Fruit fly (Drosophila melanogaster): ENCODE measurements around the gene pcx.

Gene pcx

DNA sequence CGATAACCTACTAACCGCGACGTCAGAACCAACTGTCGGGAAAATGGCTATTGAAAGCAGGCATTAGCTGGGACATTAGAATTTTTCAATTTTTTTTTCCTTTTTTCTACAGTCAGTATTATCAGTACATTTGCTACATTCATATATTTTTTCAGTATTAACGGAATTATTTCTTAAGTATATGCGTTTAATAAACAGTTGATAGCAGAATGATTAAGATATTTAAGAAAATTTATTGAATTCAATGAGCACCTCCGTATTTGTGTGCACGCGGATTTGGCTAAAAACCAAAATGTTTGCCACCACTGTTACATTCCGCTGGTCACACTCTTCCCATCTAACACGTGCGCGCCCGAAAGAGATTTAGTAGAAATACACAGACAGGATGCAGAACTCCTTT, 37.4 kb downstream of the pcx start, which contains the start of the genes temp and CG3071:
temp (minus strand) TSS at position 5 of the 400 bp plus-strand sequence.
CG3071 (plus strand) TSS at position 327 of the 400 bp plus-strand sequence.
- TF ChIP-seq Sin3A (optimal IDR thresholded peaks at IDR 0.05) (no peak), psq (optimal IDR thresholded peaks at IDR 0.05) (no peak), h (optimal IDR thresholded peaks at IDR 0.05) (no peak), ttk (optimal IDR thresholded peaks at IDR 0.05) (no peak), Myc (optimal IDR thresholded peaks at IDR 0.05) (no peak)

dm6 chrX:2269822-2270556, 44.9 kb downstream of the pcx start:
- TF ChIP-seq h (optimal IDR thresholded peaks at IDR 0.05) (no peak), Myc (optimal IDR thresholded peaks at IDR 0.05) (no peak), insv (optimal IDR thresholded peaks at IDR 0.05) (no peak), Sin3A (optimal IDR thresholded peaks at IDR 0.05) (no peak), ttk (optimal IDR thresholded peaks at IDR 0.05) (no peak), psq (optimal IDR thresholded peaks at IDR 0.05) (no peak)

DNA sequence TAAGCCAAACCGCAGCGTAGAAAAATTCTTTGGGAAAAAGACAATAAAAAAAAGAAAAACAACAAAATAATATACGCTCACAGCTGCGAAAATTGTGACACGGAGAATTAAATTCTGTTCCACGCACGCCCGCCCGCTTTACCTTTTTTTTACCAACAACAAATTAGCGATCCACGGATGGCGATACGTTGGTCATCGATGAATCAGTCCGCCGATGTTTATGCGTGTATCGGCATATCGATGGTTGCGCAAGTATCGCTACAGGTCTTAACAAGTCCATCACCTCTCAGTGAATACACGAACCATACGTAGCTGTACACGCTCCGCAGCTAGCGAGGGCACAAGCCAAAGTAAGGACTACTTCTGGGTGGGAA, 45.4 kb downstream of the pcx start, which contains the start of gene CG2924:
CG2924 (minus strand) TSS at position 205 of the 374 bp plus-strand sequence.
- TF ChIP-seq h (optimal IDR thresholded peaks at IDR 0.05) (no peak), ttk (optimal IDR thresholded peaks at IDR 0.05) (no peak), insv (optimal IDR thresholded peaks at IDR 0.05) (no peak), psq (optimal IDR thresholded peaks at IDR 0.05) (no peak), Sin3A (optimal IDR thresholded peaks at IDR 0.05) (no peak)

dm6 chrX:2274704-2275199, 49.7 kb downstream of the pcx start, which contains the start of gene Grp170:
Gene Grp170, minus strand, starts transcription at chrX:2275068.
- TF ChIP-seq insv (optimal IDR thresholded peaks at IDR 0.05): no peak
- TF ChIP-seq Myc (optimal IDR thresholded peaks at IDR 0.05): no peak
- TF ChIP-seq Sin3A (optimal IDR thresholded peaks at IDR 0.05): no peak
- TF ChIP-seq h (optimal IDR thresholded peaks at IDR 0.05): no peak
- no peak for TF ChIP-seq ttk (optimal IDR thresholded peaks at IDR 0.05)
- no peak for TF ChIP-seq psq (optimal IDR thresholded peaks at IDR 0.05)

DNA sequence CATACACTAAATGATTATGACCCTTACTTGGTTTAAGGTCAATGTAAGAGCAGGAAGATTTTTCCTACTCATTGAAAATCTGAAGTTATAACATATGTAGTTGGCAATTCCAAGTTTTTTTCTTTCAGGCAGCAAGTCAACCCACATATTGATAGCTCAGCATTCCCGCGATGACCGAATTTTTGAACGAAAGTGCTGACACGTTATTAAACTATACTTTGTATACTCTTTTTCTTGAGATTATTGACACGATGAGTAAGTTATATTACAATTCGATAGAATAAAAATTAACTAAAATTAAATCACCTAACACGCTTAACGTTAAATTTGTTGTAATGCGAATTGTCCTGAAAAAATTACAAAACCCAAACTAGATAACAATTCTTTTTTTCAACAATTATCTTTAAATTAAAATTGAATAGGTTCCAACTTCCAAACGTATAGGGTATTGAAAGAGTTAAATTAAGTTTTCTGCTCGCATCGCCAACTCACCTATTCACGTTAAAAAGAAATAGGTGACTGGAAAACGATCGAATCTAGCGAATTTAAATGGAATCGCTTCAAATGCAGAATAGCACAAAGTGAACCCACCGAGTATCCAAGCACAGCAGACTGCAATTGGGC, 50.3 kb downstream of the pcx start, which contains the start of gene Vml:
Vml (plus strand) TSS at position 574 of the 624 bp plus-strand sequence.
- TF ChIP-seq Myc (optimal IDR thresholded peaks at IDR 0.05) (no peak), psq (optimal IDR thresholded peaks at IDR 0.05) (no peak)

dm6 chrX:2278782-2279304, 53.7 kb downstream of the pcx start:
- TF ChIP-seq insv (optimal IDR thresholded peaks at IDR 0.05) (no peak), Sin3A (optimal IDR thresholded peaks at IDR 0.05) (no peak), h (optimal IDR thresholded peaks at IDR 0.05) (no peak), Myc (optimal IDR thresholded peaks at IDR 0.05) (no peak), ttk (optimal IDR thresholded peaks at IDR 0.05) (no peak), psq (optimal IDR thresholded peaks at IDR 0.05) (no peak)

DNA sequence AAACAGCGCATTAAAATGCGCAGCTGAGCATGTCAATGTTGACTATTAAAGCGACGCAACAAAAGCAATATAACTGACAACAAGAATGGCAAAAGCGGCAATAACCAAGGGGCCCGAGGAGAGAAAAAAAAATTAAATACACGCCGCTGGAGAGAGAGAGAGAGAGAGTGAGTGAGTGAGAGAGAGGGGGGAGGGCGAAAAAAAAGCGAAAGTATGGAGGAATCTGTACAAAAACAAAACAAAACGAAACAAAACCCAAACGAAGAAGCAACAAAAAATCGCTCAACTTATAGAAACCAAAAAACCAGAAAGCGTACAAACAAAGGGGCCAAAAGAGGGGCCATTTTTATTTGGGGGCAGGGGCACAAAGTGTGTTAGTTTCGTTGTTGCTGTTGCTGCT, 58.4 kb downstream of the pcx start:
- no peak for TF ChIP-seq Myc (optimal IDR thresholded peaks at IDR 0.05)
- TF ChIP-seq Sin3A (optimal IDR thresholded peaks at IDR 0.05): no peak
- TF ChIP-seq psq (optimal IDR thresholded peaks at IDR 0.05): no peak
- no peak for TF ChIP-seq insv (optimal IDR thresholded peaks at IDR 0.05)
- no peak for TF ChIP-seq ttk (optimal IDR thresholded peaks at IDR 0.05)
- TF ChIP-seq h (optimal IDR thresholded peaks at IDR 0.05): no peak

DNA sequence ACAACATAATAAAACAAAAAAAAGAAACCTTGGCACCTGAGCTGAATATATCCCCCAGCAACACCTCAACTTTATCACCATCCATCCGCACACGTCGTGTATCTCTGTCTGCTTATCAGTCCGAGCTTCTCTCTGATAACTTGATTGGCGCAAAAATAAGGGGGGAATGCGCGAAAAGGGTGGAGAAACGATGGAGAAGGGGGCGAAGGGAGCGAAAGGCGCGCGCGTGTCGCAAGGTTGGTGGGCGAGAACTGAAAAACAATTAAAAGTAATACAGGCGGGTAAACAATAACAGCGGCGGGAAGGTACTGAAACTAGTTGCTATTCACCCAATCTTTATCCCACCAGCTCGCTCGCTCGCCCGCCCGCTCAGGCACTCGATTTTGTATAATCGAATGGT, 61.2 kb downstream of the pcx start:
- TF ChIP-seq h (optimal IDR thresholded peaks at IDR 0.05) (no peak), insv (optimal IDR thresholded peaks at IDR 0.05) (no peak), ttk (optimal IDR thresholded peaks at IDR 0.05) (no peak), psq (optimal IDR thresholded peaks at IDR 0.05) (no peak), Sin3A (optimal IDR thresholded peaks at IDR 0.05) (no peak), Myc (optimal IDR thresholded peaks at IDR 0.05) (no peak)

dm6 chrX:2286985-2287384, 61.9 kb downstream of the pcx start:
- TF ChIP-seq Myc (optimal IDR thresholded peaks at IDR 0.05) (no peak), psq (optimal IDR thresholded peaks at IDR 0.05) (no peak), h (optimal IDR thresholded peaks at IDR 0.05) (no peak), insv (optimal IDR thresholded peaks at IDR 0.05) (no peak), ttk (optimal IDR thresholded peaks at IDR 0.05) (no peak), Sin3A (optimal IDR thresholded peaks at IDR 0.05) (no peak)

Data from Kc167 (cell line).